Worm (Caenorhabditis elegans) whole organism, early embryonic: ENCODE measurements around the gene cutl-2.

Source experiments
- B0310.2 ChIP-seq: sonication (generic microtip); optimal IDR thresholded peaks from 2 replicates; lab custom pipeline; 2016; ENCODE audit warnings: mild to moderate bottlenecking, missing genetic modification characterization, missing compliant biosample characterization
- F13C5.2 ChIP-seq: sonication (generic microtip); optimal IDR thresholded peaks from 2 replicates; lab custom pipeline; 2017; ENCODE audit warnings: mild to moderate bottlenecking, missing genetic modification characterization, inconsistent platforms, missing compliant biosample characterization
- aly-1 ChIP-seq: sonication (generic microtip); optimal IDR thresholded peaks from 2 replicates; lab custom pipeline; 2016; ENCODE audit warnings: missing genetic modification characterization, missing compliant biosample characterization
- ama-1 ChIP-seq: fragments of 150-350 bp; optimal IDR thresholded peaks from 2 replicates; lab custom pipeline; 2014
- ceh-13 ChIP-seq: fragments of 200-800 bp; sonication (Bioruptor generic); optimal IDR thresholded peaks from 2 replicates; lab custom pipeline; 2018; ENCODE audit warnings: mild to moderate bottlenecking, missing genetic modification characterization, missing compliant biosample characterization
- ceh-36 ChIP-seq: sonication (generic microtip); optimal IDR thresholded peaks from 2 replicates; lab custom pipeline; 2016; ENCODE audit warnings: missing genetic modification characterization, inconsistent platforms, missing compliant biosample characterization
- ets-7 ChIP-seq: sonication (generic microtip); optimal IDR thresholded peaks from 2 replicates; lab custom pipeline; 2016; ENCODE audit warnings: missing genotype, missing genetic modification characterization, missing compliant biosample characterization
- flt-1 ChIP-seq: fragments of 200-800 bp; sonication (Bioruptor generic); IDR thresholded peaks from 2 replicates; pipeline ENCODE4 v1.3.6; 2022; ENCODE audit warnings: missing genetic modification characterization, missing compliant biosample characterization
- hmbx-1 ChIP-seq: sonication (generic microtip); optimal IDR thresholded peaks from 2 replicates; lab custom pipeline; 2016; ENCODE audit warnings: mild to moderate bottlenecking, missing genetic modification characterization, missing compliant biosample characterization
- hmg-4 ChIP-seq: fragments of 200-800 bp; sonication (Bioruptor generic); optimal IDR thresholded peaks from 2 replicates; lab custom pipeline; 2018; ENCODE audit warnings: mild to moderate bottlenecking, missing genetic modification characterization, missing compliant biosample characterization
- hnd-1 ChIP-seq: sonication (generic microtip); optimal IDR thresholded peaks from 2 replicates; lab custom pipeline; 2016; ENCODE audit warnings: missing genetic modification characterization, missing compliant biosample characterization
- pes-1 ChIP-seq: fragments of 200-800 bp; sonication (Bioruptor generic); IDR thresholded peaks from 2 replicates; pipeline ENCODE4 v1.3.6; 2022; ENCODE audit warnings: missing genetic modification reagents, missing genetic modification characterization, missing compliant biosample characterization
- scrt-1 ChIP-seq: fragments of 200-800 bp; sonication (Bioruptor generic); IDR thresholded peaks from 2 replicates; pipeline ENCODE4 v1.3.6; 2022; ENCODE audit warnings: missing genetic modification characterization, missing compliant biosample characterization
- sea-1 ChIP-seq: fragments of 200-800 bp; sonication (Bioruptor generic); conservative IDR thresholded peaks from 2 replicates; pipeline ENCODE4 v1.3.6; 2022; ENCODE audit warnings: missing genetic modification characterization, missing compliant biosample characterization
- tbx-11 ChIP-seq: fragments of 200-800 bp; sonication (Bioruptor generic); IDR thresholded peaks from 2 replicates; pipeline ENCODE4 v1.3.6; 2022; ENCODE audit warnings: missing genetic modification characterization, missing compliant biosample characterization
- tbx-37 ChIP-seq: fragments of 200-800 bp; sonication (Bioruptor generic); conservative IDR thresholded peaks from 2 replicates; pipeline ENCODE4 v1.3.6; 2022; ENCODE audit warnings: missing genetic modification reagents, missing genetic modification characterization, missing compliant biosample characterization
- tra-4 ChIP-seq: sonication (generic microtip); optimal IDR thresholded peaks from 2 replicates; lab custom pipeline; 2017; ENCODE audit warnings: missing genetic modification characterization, missing compliant biosample characterization

cutl-2 gene

DNA sequence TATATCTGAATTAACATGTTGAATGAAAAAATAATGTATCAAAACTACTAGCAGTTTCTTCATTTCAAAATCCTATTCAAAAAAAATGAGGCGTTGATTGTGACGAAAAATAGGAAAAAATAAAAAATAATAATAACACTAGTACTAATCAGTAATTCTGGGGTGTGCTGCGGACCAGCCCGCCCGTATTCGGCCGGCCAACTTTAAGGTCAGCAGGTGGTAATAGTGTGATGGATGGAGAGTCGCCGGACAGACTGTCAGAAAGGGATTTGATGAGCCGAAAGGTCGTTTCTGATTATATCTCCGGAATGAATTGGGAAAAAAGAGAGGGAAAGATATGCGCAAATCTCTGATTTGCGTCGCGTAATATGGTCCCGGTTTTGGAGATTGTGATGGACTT, at the start of gene cutl-2:
TSS of gene cutl-2 (minus strand) at position 210 of the 400 bp plus-strand sequence.
- TF ChIP-seq B0310.2 (tag; lab: Kevin White, UChicago) (no peak), sea-1 (GFP tag; lab: Robert Waterston, UW) (no peak), tbx-37 (no peak), pes-1 (GFP tag; lab: Robert Waterston, UW) (no peak), flt-1 (GFP tag; lab: Robert Waterston, UW) (no peak), ets-7 (tag; lab: Kevin White, UChicago) (no peak), scrt-1 (GFP tag; lab: Robert Waterston, UW) (no peak), ama-1 (lab: Kevin White, UChicago) (no peak), hmg-4 (GFP tag; lab: Kevin White, UChicago) (no peak), aly-1 (tag; lab: Kevin White, UChicago) (no peak), F13C5.2 (tag; lab: Kevin White, UChicago) (no peak)

DNA sequence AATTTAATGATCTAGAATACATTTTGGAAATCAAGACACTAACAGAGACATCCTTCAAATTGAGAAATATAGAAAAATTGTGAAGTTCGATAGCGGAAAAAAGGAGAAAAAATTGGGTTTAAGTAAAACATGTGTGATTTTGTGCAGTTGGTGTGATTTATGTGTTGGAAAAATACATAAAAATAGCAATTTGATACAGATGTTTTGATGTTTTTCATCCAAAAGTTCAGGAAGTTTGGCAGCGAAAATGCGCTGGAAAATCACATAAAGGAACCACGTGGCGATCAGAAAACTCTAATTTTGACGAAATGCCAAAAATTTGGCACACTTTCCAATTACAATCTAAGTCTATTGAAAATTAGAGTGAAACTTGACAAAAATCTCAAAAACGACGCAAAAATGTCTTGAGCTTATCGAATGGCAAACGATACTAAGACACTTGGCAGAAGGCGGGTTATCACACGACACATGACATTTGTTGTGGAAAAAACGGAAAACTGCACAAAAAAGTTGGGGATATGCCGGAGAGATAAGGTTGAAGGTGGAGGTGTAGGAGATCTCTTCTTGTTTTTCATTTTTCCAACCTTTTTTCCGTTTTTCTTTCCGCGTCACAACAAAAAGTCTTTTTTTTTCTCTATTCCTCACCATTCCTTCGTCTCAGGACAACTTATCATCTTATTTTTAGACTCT, 49.6 kb upstream of the cutl-2 start, which contains the start of gene ZK1321.4:
TSS of gene ZK1321.4 (minus strand) at position 51 of the 690 bp plus-strand sequence.
- TF ChIP-seq scrt-1 (GFP tag; lab: Robert Waterston, UW) = no peak
- TF ChIP-seq ceh-36 (tag; lab: Kevin White, UChicago) = no peak
- no peak for TF ChIP-seq tbx-11 (GFP tag; lab: Robert Waterston, UW)
- TF ChIP-seq ceh-13 = no peak
- TF ChIP-seq hnd-1 (tag; lab: Kevin White, UChicago) = no peak
- TF ChIP-seq tra-4 = no peak
- TF ChIP-seq F13C5.2 (tag; lab: Kevin White, UChicago) = no peak
- no peak for TF ChIP-seq sea-1 (GFP tag; lab: Robert Waterston, UW)
- TF ChIP-seq hmbx-1 = no peak

ce11 chrII:9769797-9770520, 45.5 kb upstream of the cutl-2 start, which contains the start of gene aqp-10:
Gene aqp-10, minus strand, starts transcription at chrII:9769847.
- no peak for TF ChIP-seq F13C5.2 (tag; lab: Kevin White, UChicago)
- no peak for TF ChIP-seq ets-7 (tag; lab: Kevin White, UChicago)
- TF ChIP-seq tbx-11 (GFP tag; lab: Robert Waterston, UW) = no peak
- no peak for TF ChIP-seq pes-1 (GFP tag; lab: Robert Waterston, UW)
- no peak for TF ChIP-seq tra-4
- TF ChIP-seq ceh-13 = no peak
- TF ChIP-seq B0310.2 (tag; lab: Kevin White, UChicago) = no peak
- no peak for TF ChIP-seq tbx-37
- TF ChIP-seq aly-1 (tag; lab: Kevin White, UChicago) = no peak
- no peak for TF ChIP-seq flt-1 (GFP tag; lab: Robert Waterston, UW)
- no peak for TF ChIP-seq ceh-36 (tag; lab: Kevin White, UChicago)
- no peak for TF ChIP-seq hnd-1 (tag; lab: Kevin White, UChicago)
- TF ChIP-seq ama-1 (lab: Kevin White, UChicago) = no peak
- TF ChIP-seq scrt-1 (GFP tag; lab: Robert Waterston, UW) = no peak

DNA sequence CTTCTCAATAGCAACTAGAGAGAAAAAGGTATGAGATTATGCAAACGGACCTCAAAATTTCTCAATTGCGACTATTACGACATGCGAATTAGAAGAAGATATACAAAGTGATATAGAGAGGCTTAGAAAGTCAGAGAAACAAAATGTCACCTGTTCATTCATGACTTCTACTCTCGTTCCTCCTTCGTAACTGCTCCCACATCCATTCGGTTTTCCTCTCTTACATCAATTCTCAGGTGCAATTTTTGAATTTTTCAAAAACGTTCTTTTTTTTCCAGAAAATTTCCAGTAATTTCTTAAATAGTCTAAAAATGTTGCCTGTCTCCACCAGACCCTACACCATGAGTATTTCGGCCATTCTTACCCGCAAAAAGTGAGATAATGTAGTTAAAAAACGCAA, 40.2 kb upstream of the cutl-2 start:
- TF ChIP-seq hnd-1 (tag; lab: Kevin White, UChicago) (no peak), tra-4 (no peak)

DNA sequence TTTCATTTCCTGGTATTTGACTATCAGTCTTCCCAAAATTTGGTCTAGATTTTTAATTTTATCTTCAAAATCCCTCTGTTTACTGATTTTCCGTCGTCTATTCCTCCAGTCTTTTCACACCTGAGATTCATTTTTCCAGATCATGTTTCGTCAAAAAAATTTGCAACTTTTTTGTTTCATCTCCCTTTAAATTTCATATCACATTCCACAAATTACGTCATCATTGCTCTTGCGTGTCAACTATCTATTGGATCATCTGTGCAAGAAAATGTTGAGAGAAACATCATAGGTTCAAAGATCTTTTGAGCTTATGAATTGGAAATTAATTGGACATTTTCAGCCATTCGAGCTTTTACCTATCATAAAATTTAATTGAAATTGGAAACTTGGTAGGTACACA, 34.9 kb upstream of the cutl-2 start:
- TF ChIP-seq hmg-4 (GFP tag; lab: Kevin White, UChicago) (no peak), hnd-1 (tag; lab: Kevin White, UChicago) (no peak), tbx-37 (no peak), flt-1 (GFP tag; lab: Robert Waterston, UW) (no peak), pes-1 (GFP tag; lab: Robert Waterston, UW) (no peak), scrt-1 (GFP tag; lab: Robert Waterston, UW) (no peak), hmbx-1 (no peak), aly-1 (tag; lab: Kevin White, UChicago) (no peak), tbx-11 (GFP tag; lab: Robert Waterston, UW) (no peak), ceh-13 (no peak), sea-1 (GFP tag; lab: Robert Waterston, UW) (no peak), ets-7 (tag; lab: Kevin White, UChicago) (no peak), ama-1 (lab: Kevin White, UChicago) (no peak), tra-4 (no peak), ceh-36 (tag; lab: Kevin White, UChicago) (no peak), B0310.2 (tag; lab: Kevin White, UChicago) (no peak)

DNA sequence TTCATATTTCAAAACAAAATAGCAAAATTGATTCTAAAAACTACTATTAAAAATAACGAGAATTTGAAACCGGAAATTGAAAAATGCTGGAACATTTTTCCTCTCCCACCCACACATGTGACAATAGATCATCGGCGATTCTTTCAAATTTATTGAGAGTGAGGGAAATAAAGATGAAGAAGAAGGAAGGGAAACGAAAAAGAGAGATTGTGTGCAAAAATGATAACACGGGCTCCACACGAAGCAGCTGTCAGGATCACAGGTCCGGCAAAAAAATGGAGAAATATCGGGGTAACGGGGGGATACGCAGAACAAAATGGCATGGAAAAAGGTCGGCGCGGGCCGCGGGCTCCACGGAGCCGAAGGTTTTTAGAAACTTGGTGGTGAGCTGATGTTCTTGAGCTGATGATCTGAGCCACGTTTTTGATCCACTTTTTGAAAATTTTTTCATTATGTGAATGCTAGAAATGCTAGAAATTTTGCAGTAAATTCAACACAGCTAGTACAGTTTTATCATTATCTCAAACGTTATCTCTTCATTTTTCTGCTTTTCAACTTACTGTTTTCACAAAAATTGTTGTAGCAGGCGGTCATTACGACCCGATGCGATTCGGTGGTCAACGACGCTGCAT, 33.3 kb upstream of the cutl-2 start, which contains the start of gene shk-1:
TSS of gene shk-1 (plus strand) at position 582 of the 632 bp plus-strand sequence.
- no peak for TF ChIP-seq ceh-13
- no peak for TF ChIP-seq flt-1 (GFP tag; lab: Robert Waterston, UW)
- TF ChIP-seq pes-1 (GFP tag; lab: Robert Waterston, UW) = no peak
- no peak for TF ChIP-seq hmg-4 (GFP tag; lab: Kevin White, UChicago)
- TF ChIP-seq B0310.2 (tag; lab: Kevin White, UChicago) = no peak
- no peak for TF ChIP-seq hnd-1 (tag; lab: Kevin White, UChicago)
- TF ChIP-seq ama-1 (lab: Kevin White, UChicago) = no peak
- no peak for TF ChIP-seq ets-7 (tag; lab: Kevin White, UChicago)
- no peak for TF ChIP-seq tra-4
- no peak for TF ChIP-seq scrt-1 (GFP tag; lab: Robert Waterston, UW)
- no peak for TF ChIP-seq tbx-37
- TF ChIP-seq aly-1 (tag; lab: Kevin White, UChicago) = no peak
- TF ChIP-seq sea-1 (GFP tag; lab: Robert Waterston, UW) = no peak
- TF ChIP-seq hmbx-1 = no peak
- no peak for TF ChIP-seq ceh-36 (tag; lab: Kevin White, UChicago)
- TF ChIP-seq F13C5.2 (tag; lab: Kevin White, UChicago) = no peak
- TF ChIP-seq tbx-11 (GFP tag; lab: Robert Waterston, UW) = no peak
